Fruit fly (Drosophila melanogaster) whole organism, embryonic: Measurements from ENCODE around the gene Liprin-beta.

Experiments
- CG3995 ChIP-seq: fragments of 200-800 bp; sonication (Bioruptor generic); optimal IDR thresholded peaks from 3 replicates; lab custom pipeline; 2016; ENCODE audit warnings: missing biosample characterization, missing genetic modification characterization
- TFAM ChIP-seq: fragments of 200-800 bp; sonication (Bioruptor generic); optimal IDR thresholded peaks from 2 replicates; lab custom pipeline; 2017; ENCODE audit warnings: missing biosample characterization, missing genetic modification characterization, inconsistent platforms
- Taf1 ChIP-seq: fragments of 200-800 bp; sonication (Bioruptor generic); IDR thresholded peaks from 2 replicates; pipeline ENCODE4 v1.3.6; 2022; ENCODE audit warnings: missing biosample characterization, missing genetic modification characterization
- Xrp1 ChIP-seq: fragments of 200-800 bp; sonication (Bioruptor generic); IDR thresholded peaks from 2 replicates; pipeline ENCODE4 v1.3.6; 2022; ENCODE audit warnings: missing biosample characterization, missing genetic modification characterization
- cad ChIP-seq: fragments of >200 bp; optimal IDR thresholded peaks from 2 replicates; lab custom pipeline; 2017; ENCODE audit warnings: missing biosample characterization, missing genetic modification characterization
- fu2 ChIP-seq: fragments of 200-800 bp; sonication (Bioruptor generic); optimal IDR thresholded peaks from 2 replicates; lab custom pipeline; 2016; ENCODE audit warnings: missing biosample characterization, missing genetic modification characterization
- sr ChIP-seq: fragments of 200-800 bp; sonication (Bioruptor generic); IDR thresholded peaks from 3 replicates; pipeline ENCODE4 v1.3.6; 2022; ENCODE audit warnings: missing biosample characterization, missing genetic modification characterization

DNA sequence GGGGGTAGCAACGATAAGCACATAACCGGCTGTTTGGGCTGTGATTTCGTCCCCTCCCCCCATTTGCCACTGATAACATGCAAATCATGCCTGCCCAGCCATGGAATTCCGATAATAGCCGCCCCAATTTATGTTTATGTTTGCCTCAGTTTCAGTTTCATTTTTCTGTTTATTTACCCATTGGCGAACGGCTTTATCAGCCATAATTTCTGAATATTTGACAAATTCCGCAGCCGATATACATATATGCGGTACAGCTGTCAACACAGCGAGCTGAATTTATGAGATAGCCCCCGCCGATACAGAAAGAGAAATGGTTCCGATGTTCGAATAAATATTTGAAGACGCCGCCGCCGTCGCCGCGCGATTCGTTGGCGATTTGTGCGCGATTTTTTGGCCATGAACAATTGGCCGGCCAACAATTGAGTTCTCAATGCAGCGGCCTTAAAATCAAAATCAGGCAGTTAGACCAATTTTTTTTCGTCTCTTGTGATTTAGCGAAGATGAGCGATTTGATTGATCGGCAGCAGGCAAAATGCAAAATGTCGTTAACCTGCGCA is 23.8 kb upstream of the Liprin-beta start:
- TF ChIP-seq Xrp1 (GFP tag; lab: Robert Waterston, UW) (no peak), cad (GFP tag; lab: Kevin White, UChicago) (no peak), fu2 (GFP tag; lab: Kevin White, UChicago) (no peak), Taf1 (GFP tag; lab: Robert Waterston, UW) (no peak), TFAM (GFP tag; lab: Kevin White, UChicago) (no peak), sr (GFP tag; lab: Robert Waterston, UW) (no peak), CG3995 (no peak)
